Worm (Caenorhabditis elegans) whole organism, early embryonic: Measurements from ENCODE around the gene F54B3.2.

Source experiments
- B0310.2 ChIP-seq: sonication (generic microtip); optimal IDR thresholded peaks from 2 replicates; lab custom pipeline; 2016; ENCODE audit warnings: mild to moderate bottlenecking, missing genetic modification characterization, missing compliant biosample characterization
- F13C5.2 ChIP-seq: sonication (generic microtip); optimal IDR thresholded peaks from 2 replicates; lab custom pipeline; 2017; ENCODE audit warnings: mild to moderate bottlenecking, missing genetic modification characterization, inconsistent platforms, missing compliant biosample characterization
- ama-1 ChIP-seq: fragments of 150-350 bp; optimal IDR thresholded peaks from 2 replicates; lab custom pipeline; 2014
- ceh-13 ChIP-seq: fragments of 200-800 bp; sonication (Bioruptor generic); optimal IDR thresholded peaks from 2 replicates; lab custom pipeline; 2018; ENCODE audit warnings: mild to moderate bottlenecking, missing genetic modification characterization, missing compliant biosample characterization
- ceh-36 ChIP-seq: sonication (generic microtip); optimal IDR thresholded peaks from 2 replicates; lab custom pipeline; 2016; ENCODE audit warnings: missing genetic modification characterization, inconsistent platforms, missing compliant biosample characterization
- ets-7 ChIP-seq: sonication (generic microtip); optimal IDR thresholded peaks from 2 replicates; lab custom pipeline; 2016; ENCODE audit warnings: missing genotype, missing genetic modification characterization, missing compliant biosample characterization
- flt-1 ChIP-seq: fragments of 200-800 bp; sonication (Bioruptor generic); IDR thresholded peaks from 2 replicates; pipeline ENCODE4 v1.3.6; 2022; ENCODE audit warnings: missing genetic modification characterization, missing compliant biosample characterization
- hmbx-1 ChIP-seq: sonication (generic microtip); optimal IDR thresholded peaks from 2 replicates; lab custom pipeline; 2016; ENCODE audit warnings: mild to moderate bottlenecking, missing genetic modification characterization, missing compliant biosample characterization
- hmg-4 ChIP-seq: fragments of 200-800 bp; sonication (Bioruptor generic); optimal IDR thresholded peaks from 2 replicates; lab custom pipeline; 2018; ENCODE audit warnings: mild to moderate bottlenecking, missing genetic modification characterization, missing compliant biosample characterization
- pes-1 ChIP-seq: fragments of 200-800 bp; sonication (Bioruptor generic); IDR thresholded peaks from 2 replicates; pipeline ENCODE4 v1.3.6; 2022; ENCODE audit warnings: missing genetic modification reagents, missing genetic modification characterization, missing compliant biosample characterization
- scrt-1 ChIP-seq: fragments of 200-800 bp; sonication (Bioruptor generic); IDR thresholded peaks from 2 replicates; pipeline ENCODE4 v1.3.6; 2022; ENCODE audit warnings: missing genetic modification characterization, missing compliant biosample characterization
- sea-1 ChIP-seq: fragments of 200-800 bp; sonication (Bioruptor generic); conservative IDR thresholded peaks from 2 replicates; pipeline ENCODE4 v1.3.6; 2022; ENCODE audit warnings: missing genetic modification characterization, missing compliant biosample characterization
- tbx-11 ChIP-seq: fragments of 200-800 bp; sonication (Bioruptor generic); IDR thresholded peaks from 2 replicates; pipeline ENCODE4 v1.3.6; 2022; ENCODE audit warnings: missing genetic modification characterization, missing compliant biosample characterization
- tbx-37 ChIP-seq: fragments of 200-800 bp; sonication (Bioruptor generic); conservative IDR thresholded peaks from 2 replicates; pipeline ENCODE4 v1.3.6; 2022; ENCODE audit warnings: missing genetic modification reagents, missing genetic modification characterization, missing compliant biosample characterization

- no peak for TF ChIP-seq B0310.2
- TF ChIP-seq scrt-1 (GFP tag; lab: Robert Waterston, UW), result no peak
- TF ChIP-seq flt-1 (GFP tag; lab: Robert Waterston, UW), result no peak
- TF ChIP-seq hmg-4 (GFP tag; lab: Kevin White, UChicago), result no peak
- TF ChIP-seq ceh-36, result no peak
- no peak for TF ChIP-seq ama-1 (lab: Kevin White, UChicago)
- no peak for TF ChIP-seq pes-1 (GFP tag; lab: Robert Waterston, UW)
- TF ChIP-seq tbx-11 (GFP tag; lab: Robert Waterston, UW), result no peak
- TF ChIP-seq tbx-37, result no peak
- no peak for TF ChIP-seq ets-7
- no peak for TF ChIP-seq F13C5.2
- TF ChIP-seq sea-1 (GFP tag; lab: Robert Waterston, UW), result no peak
- TF ChIP-seq hmbx-1 (tag; lab: Kevin White, UChicago), result no peak
- TF ChIP-seq ceh-13 (GFP tag; lab: Kevin White, UChicago), result no peak
Observed at ce11 chrII:10242294-10242693, 27.7 kb downstream of the F54B3.2 start, which contains the start of gene mrps-14.
